Fruit fly (Drosophila melanogaster) whole organism, embryonic: ENCODE measurements around the gene CG5758.

Experiments used
- Blimp-1 ChIP-seq: fragments of 200-800 bp; sonication (Bioruptor generic); optimal IDR thresholded peaks from 3 replicates; lab custom pipeline; 2018; ENCODE audit warnings: missing biosample characterization, missing genetic modification characterization, mild to moderate bottlenecking, moderate library complexity, missing genetic modification reagents
- CG10959 ChIP-seq: fragments of 200-800 bp; sonication (Bioruptor generic); IDR thresholded peaks from 2 replicates; pipeline ENCODE4 v1.3.6; 2022; ENCODE audit warnings: missing biosample characterization, missing genetic modification characterization
- CG11456 ChIP-seq: fragments of 200-800 bp; sonication (Bioruptor generic); IDR thresholded peaks from 3 replicates; pipeline ENCODE4 v1.3.6; 2022; ENCODE audit warnings: missing biosample characterization, missing genetic modification characterization
- CG11695 ChIP-seq: fragments of 200-800 bp; sonication (Bioruptor generic); IDR thresholded peaks from 3 replicates; pipeline ENCODE4 v1.3.6; 2022; ENCODE audit warnings: missing biosample characterization, missing genetic modification characterization
- CG12236 ChIP-seq: fragments of 200-800 bp; sonication (Bioruptor generic); optimal IDR thresholded peaks from 2 replicates; lab custom pipeline; 2016; ENCODE audit warnings: missing biosample characterization, missing genetic modification characterization
- CG12744 ChIP-seq: fragments of 200-800 bp; sonication (Bioruptor generic); optimal IDR thresholded peaks from 2 replicates; lab custom pipeline; 2016; ENCODE audit warnings: missing biosample characterization, missing genetic modification characterization
- CG17359 ChIP-seq: fragments of 200-800 bp; sonication (Bioruptor generic); optimal IDR thresholded peaks from 3 replicates; lab custom pipeline; 2018; ENCODE audit warnings: missing biosample characterization, mild to moderate bottlenecking, missing genetic modification characterization, moderate library complexity
- CG1832 ChIP-seq: fragments of 200-800 bp; sonication (Bioruptor generic); optimal IDR thresholded peaks from 2 replicates; lab custom pipeline; 2017; ENCODE audit warnings: missing biosample characterization, mild to moderate bottlenecking, missing genetic modification characterization, inconsistent platforms
- CG18599 ChIP-seq: fragments of 200-800 bp; sonication (Bioruptor generic); optimal IDR thresholded peaks from 3 replicates; lab custom pipeline; 2017; ENCODE audit warnings: missing biosample characterization, missing genetic modification characterization, mild to moderate bottlenecking, moderate library complexity, missing genetic modification reagents
- CG2116 ChIP-seq: fragments of 200-800 bp; sonication (Bioruptor generic); optimal IDR thresholded peaks from 3 replicates; lab custom pipeline; 2018; ENCODE audit warnings: missing biosample characterization, mild to moderate bottlenecking, missing genetic modification characterization
- CG2120 ChIP-seq: fragments of 200-800 bp; sonication (Bioruptor generic); optimal IDR thresholded peaks from 3 replicates; lab custom pipeline; 2016; ENCODE audit warnings: missing biosample characterization, missing genetic modification characterization
- CG2678 ChIP-seq: fragments of 200-800 bp; sonication (Bioruptor generic); optimal IDR thresholded peaks from 3 replicates; lab custom pipeline; 2019; ENCODE audit warnings: missing biosample characterization, mild to moderate bottlenecking, missing genetic modification characterization, moderate library complexity
- CG30431 ChIP-seq: fragments of 200-800 bp; sonication (Bioruptor generic); optimal IDR thresholded peaks from 2 replicates; lab custom pipeline; 2017; ENCODE audit warnings: missing biosample characterization, missing genetic modification characterization
- CG7556 ChIP-seq: fragments of 200-800 bp; sonication (Bioruptor generic); optimal IDR thresholded peaks from 2 replicates; lab custom pipeline; 2017; ENCODE audit warnings: missing biosample characterization, mild to moderate bottlenecking, missing genetic modification characterization
- CG7963 ChIP-seq: fragments of 200-800 bp; sonication (Bioruptor generic); IDR thresholded peaks from 3 replicates; pipeline ENCODE4 v1.3.6; 2022; ENCODE audit warnings: missing biosample characterization, missing genetic modification characterization; ENCODE audit not compliant: partially characterized antibody
- CG8388 ChIP-seq: fragments of 200-800 bp; sonication (Bioruptor generic); optimal IDR thresholded peaks from 2 replicates; lab custom pipeline; 2019; ENCODE audit warnings: missing biosample characterization, mild to moderate bottlenecking, missing genetic modification characterization, moderate library complexity
- CG9727 ChIP-seq: fragments of 200-800 bp; sonication (Bioruptor generic); optimal IDR thresholded peaks from 3 replicates; lab custom pipeline; 2017; ENCODE audit warnings: missing biosample characterization, mild to moderate bottlenecking, missing genetic modification characterization
- CrebB ChIP-seq: fragments of 200-800 bp; sonication (Bioruptor generic); optimal IDR thresholded peaks from 3 replicates; lab custom pipeline; 2018; ENCODE audit warnings: missing biosample characterization, mild to moderate bottlenecking, missing genetic modification characterization
- D19B ChIP-seq: fragments of 200-800 bp; sonication (Bioruptor generic); optimal IDR thresholded peaks from 2 replicates; lab custom pipeline; 2017; ENCODE audit warnings: missing biosample characterization, mild to moderate bottlenecking, missing genetic modification characterization
- Dek ChIP-seq: fragments of 200-800 bp; sonication (Bioruptor generic); optimal IDR thresholded peaks from 3 replicates; lab custom pipeline; 2019; ENCODE audit warnings: missing biosample characterization, mild to moderate bottlenecking, missing genetic modification characterization, moderate library complexity
- Dll ChIP-seq: fragments of 200-800 bp; sonication (Bioruptor generic); IDR thresholded peaks from 4 replicates; pipeline ENCODE4 v1.3.6; 2022; ENCODE audit warnings: missing biosample characterization, missing genetic modification characterization; ENCODE audit not compliant: partially characterized antibody
- Drgx ChIP-seq: fragments of 200-800 bp; sonication (Bioruptor generic); IDR thresholded peaks from 2 replicates; pipeline ENCODE4 v1.3.6; 2022; ENCODE audit warnings: missing biosample characterization, missing genetic modification characterization
- Ets97D ChIP-seq: fragments of 200-800 bp; sonication (Bioruptor generic); optimal IDR thresholded peaks from 3 replicates; lab custom pipeline; 2016; ENCODE audit warnings: missing biosample characterization, missing genetic modification characterization
- Fer1 ChIP-seq: fragments of 200-800 bp; sonication (Bioruptor generic); optimal IDR thresholded peaks from 2 replicates; lab custom pipeline; 2017; ENCODE audit warnings: missing biosample characterization, mild to moderate bottlenecking, missing genetic modification characterization
- H2.0 ChIP-seq: fragments of 200-800 bp; sonication (Bioruptor generic); IDR thresholded peaks from 2 replicates; pipeline ENCODE4 v1.3.6; 2022; ENCODE audit warnings: missing biosample characterization, missing genetic modification characterization
- Hand ChIP-seq: fragments of 200-800 bp; sonication (Bioruptor generic); optimal IDR thresholded peaks from 2 replicates; lab custom pipeline; 2017; ENCODE audit warnings: mild to moderate bottlenecking, missing biosample characterization, missing genetic modification reagents, missing genetic modification characterization
- MBD-R2 ChIP-seq: fragments of 200-800 bp; sonication (Bioruptor generic); IDR thresholded peaks from 2 replicates; pipeline ENCODE4 v1.3.6; 2022; ENCODE audit warnings: missing biosample characterization, missing genetic modification characterization
- Mes4 ChIP-seq: fragments of 200-800 bp; sonication (Bioruptor generic); optimal IDR thresholded peaks from 2 replicates; lab custom pipeline; 2016; ENCODE audit warnings: missing biosample characterization, missing genetic modification characterization
- Nf-YB ChIP-seq: fragments of 200-800 bp; sonication (Bioruptor generic); optimal IDR thresholded peaks from 3 replicates; lab custom pipeline; 2019; ENCODE audit warnings: missing biosample characterization, mild to moderate bottlenecking, missing genetic modification characterization, moderate library complexity
- Oli ChIP-seq: fragments of 200-800 bp; sonication (Bioruptor generic); optimal IDR thresholded peaks from 2 replicates; lab custom pipeline; 2018; ENCODE audit warnings: missing biosample characterization, mild to moderate bottlenecking, missing genetic modification characterization, moderate library complexity
- Vsx1 ChIP-seq: fragments of 200-800 bp; sonication (Bioruptor generic); optimal IDR thresholded peaks from 2 replicates; lab custom pipeline; 2017; ENCODE audit warnings: missing biosample characterization, mild to moderate bottlenecking, missing genetic modification characterization, missing genetic modification reagents
- Xrp1 ChIP-seq: fragments of 200-800 bp; sonication (Bioruptor generic); IDR thresholded peaks from 2 replicates; pipeline ENCODE4 v1.3.6; 2022; ENCODE audit warnings: missing biosample characterization, missing genetic modification characterization
- btn ChIP-seq: fragments of 200-800 bp; sonication (Bioruptor generic); optimal IDR thresholded peaks from 2 replicates; lab custom pipeline; 2016; ENCODE audit warnings: missing biosample characterization, missing genetic modification characterization
- da ChIP-seq: fragments of 200-800 bp; sonication (Bioruptor generic); optimal IDR thresholded peaks from 2 replicates; lab custom pipeline; 2016; ENCODE audit warnings: missing biosample characterization, missing genetic modification characterization
- fd102C ChIP-seq: fragments of 200-800 bp; sonication (Bioruptor generic); optimal IDR thresholded peaks from 2 replicates; lab custom pipeline; 2018; ENCODE audit warnings: missing biosample characterization, mild to moderate bottlenecking, missing genetic modification characterization, moderate library complexity
- fd3F ChIP-seq: fragments of 200-800 bp; sonication (Bioruptor generic); optimal IDR thresholded peaks from 2 replicates; lab custom pipeline; 2018; ENCODE audit warnings: missing biosample characterization, mild to moderate bottlenecking, missing genetic modification characterization, moderate library complexity
- gcm ChIP-seq: fragments of 200-800 bp; sonication (Bioruptor generic); optimal IDR thresholded peaks from 2 replicates; lab custom pipeline; 2019; ENCODE audit warnings: missing biosample characterization, mild to moderate bottlenecking, missing genetic modification characterization, moderate library complexity
- gcm2 ChIP-seq: fragments of 200-800 bp; sonication (Bioruptor generic); optimal IDR thresholded peaks from 2 replicates; lab custom pipeline; 2016; ENCODE audit warnings: missing biosample characterization, missing genetic modification characterization
- h ChIP-seq: fragments of >200 bp; optimal IDR thresholded peaks from 2 replicates; lab custom pipeline; 2017
- hkb ChIP-seq, 2 experiments: fragments of 200-800 bp in 1 of 2; fragments of >200 bp in 1 of 2; sonication (Bioruptor generic) in 1 of 2; IDR thresholded peaks in 1 of 2; optimal IDR thresholded peaks in 1 of 2; 2 replicates each; pipeline versions ENCODE4 v1.3.6 to Lab custom; 2017 to 2022; ENCODE audit warnings: missing biosample characterization in 1 of 2, missing genetic modification characterization in 1 of 2
- lmd ChIP-seq: fragments of 200-800 bp; sonication (Bioruptor generic); IDR thresholded peaks from 2 replicates; pipeline ENCODE4 v1.3.6; 2022; ENCODE audit warnings: missing biosample characterization, missing genetic modification characterization
- odd ChIP-seq: fragments of 200-800 bp; sonication (Bioruptor generic); optimal IDR thresholded peaks from 2 replicates; lab custom pipeline; 2017; ENCODE audit warnings: missing biosample characterization, mild to moderate bottlenecking, missing genetic modification characterization
- otp ChIP-seq: fragments of 200-800 bp; sonication (Bioruptor generic); IDR thresholded peaks from 3 replicates; pipeline ENCODE4, ENCODE4 v1.3.6; 2022; ENCODE audit warnings: missing biosample characterization, missing genetic modification characterization
- p53 ChIP-seq: fragments of 200-800 bp; sonication (Bioruptor generic); optimal IDR thresholded peaks from 2 replicates; lab custom pipeline; 2016; ENCODE audit warnings: missing biosample characterization, missing genetic modification characterization
- slp2 ChIP-seq: fragments of 200-800 bp; sonication (Bioruptor generic); optimal IDR thresholded peaks from 2 replicates; lab custom pipeline; 2016; ENCODE audit warnings: missing biosample characterization, missing genetic modification characterization
- tup ChIP-seq: fragments of 200-800 bp; sonication (Bioruptor generic); optimal IDR thresholded peaks from 2 replicates; lab custom pipeline; 2016; ENCODE audit warnings: missing biosample characterization, mild to moderate bottlenecking, missing genetic modification characterization, moderate library complexity
- wek ChIP-seq: fragments of 200-800 bp; sonication (Bioruptor generic); optimal IDR thresholded peaks from 3 replicates; lab custom pipeline; 2018; ENCODE audit warnings: missing biosample characterization, mild to moderate bottlenecking, missing genetic modification characterization, moderate library complexity
- yki ChIP-seq: fragments of >200 bp; optimal IDR thresholded peaks from 3 replicates; lab custom pipeline; 2018
- z ChIP-seq: fragments of 200-800 bp; sonication (Bioruptor generic); IDR thresholded peaks from 3 replicates; pipeline ENCODE4 v1.3.6; 2022; ENCODE audit warnings: missing biosample characterization, missing genetic modification characterization

The CG5758 gene

dm6 chr2L:18121367-18122230, 1.8 kb downstream of the CG5758 start (continued):
- TF ChIP-seq Blimp-1 (GFP tag; lab: Kevin White, UChicago) (peak; percentile 58), CG11456 (no peak), otp (GFP tag; lab: Robert Waterston, UW) (no peak), Hand (GFP tag; lab: Kevin White, UChicago) (no peak), p53 (GFP tag; lab: Kevin White, UChicago) (no peak), CG2116 (GFP tag; lab: Kevin White, UChicago) (no peak), CrebB (no peak), CG12744 (GFP tag; lab: Kevin White, UChicago) (no peak), fd3F (no peak), Dek (tag; lab: Kevin White, UChicago) (no peak), CG10959 (GFP tag; lab: Robert Waterston, UW) (no peak), lmd (GFP tag; lab: Robert Waterston, UW) (peak; percentile 55), H2.0 (GFP tag; lab: Robert Waterston, UW) (peak; percentile 46), CG9727 (GFP tag; lab: Kevin White, UChicago) (peak; percentile 35), h (lab: Kevin White, UChicago) (no peak), Mes4 (GFP tag; lab: Kevin White, UChicago) (peak; percentile 14), btn (GFP tag; lab: Kevin White, UChicago) (peak; percentile 7), Xrp1 (GFP tag; lab: Robert Waterston, UW) (peak; percentile 64), MBD-R2 (GFP tag; lab: Robert Waterston, UW) (no peak), CG18599 (GFP tag; lab: Kevin White, UChicago) (peak; percentile 72), CG12236 (GFP tag; lab: Kevin White, UChicago) (no peak), da (no peak), CG30431 (GFP tag; lab: Kevin White, UChicago) (peak; percentile 16), yki (lab: Kevin White, UChicago) (no peak), CG8388 (peak; percentile 35), Drgx (GFP tag; lab: Robert Waterston, UW) (peak; percentile 97), Vsx1 (no peak), CG17359 (tag; lab: Kevin White, UChicago) (no peak), Fer1 (peak; percentile 44), odd (GFP tag; lab: Kevin White, UChicago) (no peak), Ets97D (peak; percentile 14), wek (GFP tag; lab: Kevin White, UChicago) (no peak), Oli (peak; percentile 45), fd102C (GFP tag; lab: Kevin White, UChicago) (no peak), CG7963 (GFP tag; lab: Robert Waterston, UW) (no peak), hkb (optimal IDR thresholded peaks at IDR 0.05; lab: Kevin White, UChicago) (no peak), hkb (GFP tag; IDR thresholded peaks at IDR 0.05; lab: Robert Waterston, UW) (peak; percentile 28; the same call in 1 of the 2 replicates), Nf-YB (no peak), CG2678 (tag; lab: Kevin White, UChicago) (peak; percentile 57), tup (GFP tag; lab: Kevin White, UChicago) (no peak), gcm2 (no peak), CG2120 (GFP tag; lab: Kevin White, UChicago) (peak; percentile 57), CG1832 (GFP tag; lab: Kevin White, UChicago) (no peak), CG7556 (GFP tag; lab: Kevin White, UChicago) (peak; percentile 19), D19B (GFP tag; lab: Kevin White, UChicago) (no peak), gcm (no peak), slp2 (GFP tag; lab: Kevin White, UChicago) (no peak), z (no peak), Dll (GFP tag; lab: Robert Waterston, UW) (no peak), CG11695 (GFP tag; lab: Robert Waterston, UW) (peak; percentile 59; the same call in 1 of the 3 replicates)
